Fruit fly (Drosophila melanogaster) whole organism, wandering third instar larva: ENCODE results near the gene Megf8.

Experiments used
- Dif ChIP-seq: fragments of 200-275, 200-300 bp; sonication (Bioruptor generic); optimal IDR thresholded peaks from 2 replicates; lab custom pipeline; 2018; ENCODE audit warnings: missing biosample characterization, missing genetic modification characterization; ENCODE audit not compliant: partially characterized antibody
- lola ChIP-seq: fragments of >200 bp; optimal IDR thresholded peaks from 2 replicates; lab custom pipeline; 2017; ENCODE audit warnings: missing biosample characterization, missing genetic modification characterization
- pan ChIP-seq: fragments of >200 bp; optimal IDR thresholded peaks from 2 replicates; lab custom pipeline; 2017
- usp ChIP-seq: fragments of >200 bp; optimal IDR thresholded peaks from 2 replicates; lab custom pipeline; 2017; ENCODE audit warnings: missing biosample characterization, missing genetic modification characterization

- TF ChIP-seq usp (GFP tag; lab: Kevin White, UChicago) (no peak), pan (no peak), Dif (GFP tag; lab: Kevin White, UChicago) (no peak), lola (GFP tag; lab: Kevin White, UChicago) (no peak)
Observed at dm6 chr2L:8039688-8040087, 3.6 kb upstream of the Megf8 start, which contains the start of gene CG7367.
